Worm (Caenorhabditis elegans) whole organism, young adult: Measurements from ENCODE around the gene pmp-5.

Experiments
- Y95B8A.8 ChIP-seq: fragments of 200-800 bp; sonication (Bioruptor generic); IDR thresholded peaks from 2 replicates; pipeline ENCODE4 v1.3.6; 2022; ENCODE audit warnings: missing genetic modification reagents, missing genetic modification characterization, missing compliant biosample characterization
- ama-1 ChIP-seq, 3 experiments: fragments of 150-350 bp in 1 of 3; sonication (generic microtip) in 2 of 3; optimal IDR thresholded peaks; 2 replicates each; lab custom pipeline; 2014 to 2018; ENCODE audit warnings: missing biosample characterization in 2 of 3, missing genetic modification characterization in 2 of 3, missing genetic modification reagents in 2 of 3
- atf-7 ChIP-seq: sonication (generic microtip); optimal IDR thresholded peaks from 2 replicates; lab custom pipeline; 2017; ENCODE audit warnings: mild to moderate bottlenecking, missing genetic modification characterization, missing compliant biosample characterization
- nfya-2 ChIP-seq: fragments of 200-800 bp; sonication (Bioruptor generic); IDR thresholded peaks from 2 replicates; pipeline ENCODE4 v1.3.6; 2022; ENCODE audit warnings: missing genetic modification reagents, missing genetic modification characterization, missing compliant biosample characterization
- sea-2 ChIP-seq: fragments of 200-800 bp; sonication (Bioruptor generic); IDR thresholded peaks from 2 replicates; pipeline ENCODE4 v1.3.6; 2022; ENCODE audit warnings: missing genetic modification characterization, missing compliant biosample characterization

DNA sequence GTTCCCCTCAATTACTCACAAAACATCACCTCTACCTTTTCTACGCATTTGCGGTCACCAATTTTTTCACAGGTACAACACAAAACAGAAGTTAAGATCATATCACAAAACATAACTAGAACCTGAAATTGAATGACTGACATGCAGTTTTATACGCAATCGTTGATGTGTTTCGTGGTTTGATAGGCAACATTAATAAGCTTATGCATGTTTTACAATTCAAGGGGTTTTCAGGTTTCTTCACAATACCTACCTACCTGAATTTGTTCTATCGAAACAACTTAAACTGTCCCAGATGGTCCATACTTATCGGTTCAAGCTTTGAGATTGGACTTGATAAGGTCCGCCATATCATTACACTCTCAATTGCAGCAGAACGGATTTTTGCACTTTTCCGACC is 15.1 kb downstream of the pmp-5 start:
- no peak for TF ChIP-seq ama-1 (optimal IDR thresholded peaks at IDR 0.05; lab: Kevin White, UChicago)
- TF ChIP-seq ama-1 (GFP tag; optimal IDR thresholded peaks at IDR 0.05; lab: Kevin White, UChicago), result no peak
- TF ChIP-seq sea-2, result no peak
- no peak for TF ChIP-seq Y95B8A.8 (GFP tag; lab: Robert Waterston, UW)
- no peak for TF ChIP-seq nfya-2 (GFP tag; lab: Robert Waterston, UW)
- no peak for TF ChIP-seq atf-7 (tag; lab: Kevin White, UChicago)
